Worm (Caenorhabditis elegans): ENCODE results near the gene ZK250.13.
A peak's percentile ranks its signal among the peaks of the same experiment; 100 is the strongest.

ZK250.13 gene

ce11 chrII:1899934-1900333 is 39.6 kb downstream of the ZK250.13 start, which contains the start of gene math-24:
math-24 (plus strand) TSS chrII:1900234.
- no peak for TF ChIP-seq skn-1 (tag; optimal IDR thresholded peaks at IDR 0.05)
- TF ChIP-seq ZK337.2 (GFP tag; IDR thresholded peaks at IDR 0.05), result no peak
- no peak for TF ChIP-seq nhr-28 (tag; optimal IDR thresholded peaks at IDR 0.05)
- no peak for TF ChIP-seq rbr-2 (tag; optimal IDR thresholded peaks at IDR 0.05)
- no peak for TF ChIP-seq dpl-1 (GFP tag; optimal IDR thresholded peaks at IDR 0.05)
- no peak for TF ChIP-seq lir-3 (tag; optimal IDR thresholded peaks at IDR 0.05)
- no peak for TF ChIP-seq lim-7 (GFP tag; IDR thresholded peaks at IDR 0.05)
- TF ChIP-seq nhr-11 (tag; optimal IDR thresholded peaks at IDR 0.05), result no peak
- TF ChIP-seq daf-8 (GFP tag; IDR thresholded peaks at IDR 0.05), result no peak
- TF ChIP-seq unc-39 (tag; optimal IDR thresholded peaks at IDR 0.05), result no peak
- no peak for TF ChIP-seq mep-1 (tag; optimal IDR thresholded peaks at IDR 0.05)

DNA sequence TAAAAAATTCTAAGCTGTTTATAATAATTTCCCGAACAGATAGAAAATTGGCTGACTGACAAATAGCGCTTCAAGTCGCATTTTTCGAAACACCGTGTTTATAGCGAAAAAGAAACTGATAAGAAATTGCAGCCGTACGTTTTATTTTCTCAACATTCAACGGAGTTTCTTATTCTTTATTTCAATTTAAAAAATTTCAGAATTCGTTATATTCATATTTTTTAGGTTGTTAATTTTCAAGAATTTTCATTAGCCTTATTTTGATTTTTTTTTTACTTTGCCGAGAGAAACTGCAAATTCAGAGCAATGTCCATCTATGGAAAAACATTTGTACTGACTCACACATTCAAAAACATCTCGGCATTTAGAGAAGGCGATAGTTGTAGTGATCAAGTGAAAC is 41.6 kb downstream of the ZK250.13 start, which contains the start of gene C46F9.6:
C46F9.6 (plus strand) TSS at position 301 of the 400 bp plus-strand sequence.
- TF ChIP-seq pqm-1 (tag; optimal IDR thresholded peaks at IDR 0.05), result peak; percentile 8
- TF ChIP-seq daf-16 (GFP tag; optimal IDR thresholded peaks at IDR 0.05), result no peak
- TF ChIP-seq daf-16 (tag; optimal IDR thresholded peaks at IDR 0.05), result peak; percentile 60
- TF ChIP-seq ZK337.2 (GFP tag; IDR thresholded peaks at IDR 0.05), result no peak
- peak in 1 of 2 experiments; percentile 30 for TF ChIP-seq unc-62 (GFP tag; optimal IDR thresholded peaks at IDR 0.05 in 1 of 2)
- TF ChIP-seq unc-62 (tag; optimal IDR thresholded peaks at IDR 0.05), result no peak

ce11 chrII:1895762-1896161 is 43.8 kb downstream of the ZK250.13 start, which contains the start of gene math-25:
math-25 (plus strand) TSS chrII:1896062.
- TF ChIP-seq madf-5 (GFP tag; IDR thresholded peaks at IDR 0.05), result no peak

- TF ChIP-seq mxl-3 (GFP tag; optimal IDR thresholded peaks at IDR 0.05) (no peak), sdz-12 (GFP tag; optimal IDR thresholded peaks at IDR 0.05) (no peak), mep-1 (tag; optimal IDR thresholded peaks at IDR 0.05) (no peak), fkh-10 (GFP tag; optimal IDR thresholded peaks at IDR 0.05) (no peak)
Measured at ce11 chrII:1895278-1895677, 44.3 kb downstream of the ZK250.13 start, which contains the start of gene C46F9.5. C46F9.5 (plus strand) TSS chrII:1895578.

DNA sequence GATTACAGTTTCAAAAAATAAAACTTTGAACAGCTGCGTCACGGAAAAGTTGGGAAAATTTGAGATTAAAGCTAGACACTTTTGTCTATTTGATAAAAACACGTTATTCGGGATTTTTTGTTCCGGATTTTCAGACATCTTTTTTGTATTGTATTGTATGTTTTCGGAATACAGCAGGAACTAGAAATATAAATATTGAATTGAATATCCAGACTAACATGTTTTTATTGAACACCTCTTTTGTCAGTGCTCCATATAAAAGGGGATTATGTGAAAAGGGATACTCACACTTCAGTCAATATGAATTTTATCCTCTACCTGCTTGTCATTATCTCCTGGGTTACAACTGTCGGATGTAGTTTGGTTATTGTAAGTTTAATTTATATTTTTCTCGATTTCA is 45.6 kb downstream of the ZK250.13 start, which contains the start of gene C16C4.1:
C16C4.1 (plus strand) TSS at position 301 of the 400 bp plus-strand sequence.
- TF ChIP-seq lin-15B (tag; optimal IDR thresholded peaks at IDR 0.05), result no peak
- TF ChIP-seq T26A8.4 (GFP tag; IDR thresholded peaks at IDR 0.05), result no peak
- TF ChIP-seq ceh-44 (GFP tag; IDR thresholded peaks at IDR 0.05), result no peak
- TF ChIP-seq nhr-41 (GFP tag; IDR thresholded peaks at IDR 0.05), result no peak
- no peak for TF ChIP-seq ceh-20 (GFP tag; IDR thresholded peaks at IDR 0.05)
- TF ChIP-seq daf-16 (GFP tag; optimal IDR thresholded peaks at IDR 0.05), result no peak
- no peak for TF ChIP-seq daf-16 (tag; optimal IDR thresholded peaks at IDR 0.05)
- no peak for TF ChIP-seq hlh-30 (tag; optimal IDR thresholded peaks at IDR 0.05; ENCODE audit: insufficient read depth)
- no peak for TF ChIP-seq ceh-62 (tag; optimal IDR thresholded peaks at IDR 0.05)

DNA sequence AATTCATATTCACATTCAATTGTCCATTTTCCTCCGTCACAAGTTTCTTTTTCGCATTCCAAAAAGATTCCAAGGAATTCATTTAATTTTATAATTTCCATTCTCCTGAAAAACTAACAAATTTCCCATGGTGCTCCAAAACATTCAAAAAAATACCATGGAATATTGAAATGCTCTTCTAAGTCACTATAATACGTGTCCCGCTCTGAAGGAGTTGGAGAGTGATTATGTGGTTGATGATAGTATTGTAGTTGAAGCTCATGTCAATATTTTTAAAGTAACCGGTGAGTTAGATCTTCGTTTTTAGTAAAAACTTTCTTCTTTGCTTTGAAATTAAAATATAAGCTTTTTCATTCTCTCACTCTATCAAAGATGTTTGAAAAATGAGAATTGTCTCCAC is 48.9 kb downstream of the ZK250.13 start, which contains the start of gene math-9:
math-9 (minus strand) TSS at position 101 of the 400 bp plus-strand sequence.
- no peak for TF ChIP-seq zfp-3 (GFP tag; conservative IDR thresholded peaks at IDR 0.05)

DNA sequence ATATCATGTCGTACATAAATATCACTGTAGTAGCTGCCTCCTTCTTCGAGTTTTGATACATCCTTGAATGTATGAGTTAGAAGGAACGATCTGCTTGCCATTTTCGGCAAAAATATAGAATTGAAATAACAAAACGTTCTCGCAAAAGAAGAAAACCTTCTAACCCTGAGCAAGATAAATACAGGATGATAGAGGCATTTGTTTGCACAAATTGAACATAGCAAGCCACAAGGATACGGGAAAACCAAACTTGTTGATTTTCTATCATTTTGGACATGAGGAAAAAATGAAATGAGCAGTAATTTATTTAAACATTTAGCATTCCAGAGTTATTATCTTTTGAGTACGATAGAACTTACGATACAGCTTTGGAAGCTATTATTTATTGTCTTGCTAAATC is 50.5 kb downstream of the ZK250.13 start, which contains the start of gene math-8:
math-8 (minus strand) TSS at position 101 of the 400 bp plus-strand sequence.
- TF ChIP-seq egl-27 (tag; optimal IDR thresholded peaks at IDR 0.05), result no peak
- TF ChIP-seq pha-4 (GFP tag; IDR thresholded peaks at IDR 0.05), result no peak
- TF ChIP-seq pha-4 (tag; optimal IDR thresholded peaks at IDR 0.05), result no peak
- no peak for TF ChIP-seq T20F7.1 (GFP tag; optimal IDR thresholded peaks at IDR 0.05)
- no peak for TF ChIP-seq aha-1 (tag)
- TF ChIP-seq lin-1 (GFP tag; IDR thresholded peaks at IDR 0.05), result no peak
- no peak for TF ChIP-seq rbr-2 (tag; optimal IDR thresholded peaks at IDR 0.05)
- TF ChIP-seq zip-11 (GFP tag; IDR thresholded peaks at IDR 0.05), result no peak
- no peak for TF ChIP-seq hif-1 (tag; optimal IDR thresholded peaks at IDR 0.05)
- no peak for TF ChIP-seq set-16 (GFP tag; IDR thresholded peaks at IDR 0.05)
- TF ChIP-seq lin-38 (GFP tag; IDR thresholded peaks at IDR 0.05), result no peak
- no peak for TF ChIP-seq nhr-6 (tag; optimal IDR thresholded peaks at IDR 0.05)
- TF ChIP-seq Y5F2A.4 (GFP tag; optimal IDR thresholded peaks at IDR 0.05), result no peak
- TF ChIP-seq nhr-77 (tag; optimal IDR thresholded peaks at IDR 0.05), result no peak
- TF ChIP-seq lim-7 (GFP tag; IDR thresholded peaks at IDR 0.05), result no peak
